Fruit fly (Drosophila melanogaster) whole organism, embryonic: ENCODE measurements around the gene CG12078.

ENCODE experiments used
- Blimp-1 ChIP-seq: fragments of 200-800 bp; sonication (Bioruptor generic); optimal IDR thresholded peaks from 3 replicates; lab custom pipeline; 2018; ENCODE audit warnings: missing biosample characterization, missing genetic modification characterization, mild to moderate bottlenecking, moderate library complexity, missing genetic modification reagents
- Bteb2 ChIP-seq: fragments of 200-800 bp; sonication (Bioruptor generic); optimal IDR thresholded peaks from 2 replicates; lab custom pipeline; 2016; ENCODE audit warnings: missing biosample characterization, missing genetic modification characterization
- CG10267 ChIP-seq: fragments of 200-800 bp; sonication (Bioruptor generic); optimal IDR thresholded peaks from 2 replicates; lab custom pipeline; 2018; ENCODE audit warnings: missing biosample characterization, mild to moderate bottlenecking, missing genetic modification characterization, moderate library complexity
- CG11093 ChIP-seq: fragments of 200-800 bp; sonication (Bioruptor generic); IDR thresholded peaks from 3 replicates; pipeline ENCODE4 v1.3.6; 2022; ENCODE audit warnings: missing biosample characterization, missing genetic modification characterization
- CG1233 ChIP-seq: fragments of 200-800 bp; sonication (Bioruptor generic); optimal IDR thresholded peaks from 4 replicates; lab custom pipeline; 2018; ENCODE audit warnings: missing biosample characterization, mild to moderate bottlenecking, missing genetic modification characterization
- CG15479 ChIP-seq: fragments of 200-800 bp; sonication (Bioruptor generic); optimal IDR thresholded peaks from 3 replicates; lab custom pipeline; 2019; ENCODE audit warnings: missing biosample characterization, mild to moderate bottlenecking, missing genetic modification characterization, moderate library complexity
- CG1603 ChIP-seq: fragments of 200-800 bp; sonication (Bioruptor generic); optimal IDR thresholded peaks from 2 replicates; lab custom pipeline; 2019; ENCODE audit warnings: missing biosample characterization, mild to moderate bottlenecking, missing genetic modification characterization, moderate library complexity
- CG16779 ChIP-seq: fragments of 200-800 bp; sonication (Bioruptor generic); IDR thresholded peaks from 2 replicates; pipeline ENCODE4 v1.3.6; 2022; ENCODE audit warnings: missing biosample characterization, missing genetic modification characterization
- CG17359 ChIP-seq: fragments of 200-800 bp; sonication (Bioruptor generic); optimal IDR thresholded peaks from 3 replicates; lab custom pipeline; 2018; ENCODE audit warnings: missing biosample characterization, mild to moderate bottlenecking, missing genetic modification characterization, moderate library complexity
- CG17361 ChIP-seq: fragments of 200-800 bp; sonication (Bioruptor generic); IDR thresholded peaks from 3 replicates; pipeline ENCODE4 v1.3.6; 2022; ENCODE audit warnings: missing biosample characterization, missing genetic modification characterization
- CG1792 ChIP-seq: fragments of 200-800 bp; sonication (Bioruptor generic); optimal IDR thresholded peaks from 2 replicates; lab custom pipeline; 2016; ENCODE audit warnings: missing biosample characterization, missing genetic modification characterization
- CG30403 ChIP-seq: fragments of 200-800 bp; sonication (Bioruptor generic); optimal IDR thresholded peaks from 3 replicates; lab custom pipeline; 2016; ENCODE audit warnings: missing biosample characterization, missing genetic modification characterization
- CG31365 ChIP-seq: fragments of 200-800 bp; sonication (Bioruptor generic); optimal IDR thresholded peaks from 2 replicates; lab custom pipeline; 2018; ENCODE audit warnings: missing biosample characterization, mild to moderate bottlenecking, missing genetic modification characterization
- CG33213 ChIP-seq: fragments of 200-800 bp; sonication (Bioruptor generic); optimal IDR thresholded peaks from 3 replicates; lab custom pipeline; 2016; ENCODE audit warnings: missing biosample characterization, missing genetic modification characterization
- CG5245 ChIP-seq: fragments of 200-800 bp; sonication (Bioruptor generic); optimal IDR thresholded peaks from 3 replicates; lab custom pipeline; 2016; ENCODE audit warnings: missing biosample characterization, missing genetic modification characterization
- CG8281 ChIP-seq: fragments of 200-800 bp; sonication (Bioruptor generic); optimal IDR thresholded peaks from 2 replicates; lab custom pipeline; 2018; ENCODE audit warnings: missing biosample characterization, mild to moderate bottlenecking, missing genetic modification characterization, moderate library complexity
- CG9727 ChIP-seq: fragments of 200-800 bp; sonication (Bioruptor generic); optimal IDR thresholded peaks from 3 replicates; lab custom pipeline; 2017; ENCODE audit warnings: missing biosample characterization, mild to moderate bottlenecking, missing genetic modification characterization
- CG9932 ChIP-seq: fragments of 200-800 bp; sonication (Bioruptor generic); IDR thresholded peaks from 2 replicates; pipeline ENCODE4 v1.3.6; 2022; ENCODE audit warnings: missing biosample characterization, missing genetic modification characterization
- CHES-1-like ChIP-seq: fragments of 200-800 bp; sonication (Bioruptor generic); optimal IDR thresholded peaks from 2 replicates; lab custom pipeline; 2016; ENCODE audit warnings: missing biosample characterization, missing genetic modification characterization
- CoRest ChIP-seq: fragments of 200-800 bp; sonication (Bioruptor generic); optimal IDR thresholded peaks from 3 replicates; lab custom pipeline; 2018; ENCODE audit warnings: missing biosample characterization, mild to moderate bottlenecking, missing genetic modification characterization, moderate library complexity
- Doc3 ChIP-seq: fragments of 200-800 bp; sonication (Bioruptor generic); IDR thresholded peaks from 3 replicates; pipeline ENCODE4 v1.3.6; 2022; ENCODE audit warnings: missing biosample characterization, missing genetic modification characterization; ENCODE audit not compliant: partially characterized antibody
- Fer3 ChIP-seq: fragments of 200-800 bp; sonication (Bioruptor generic); optimal IDR thresholded peaks from 2 replicates; lab custom pipeline; 2018; ENCODE audit warnings: missing biosample characterization, mild to moderate bottlenecking, missing genetic modification characterization, moderate library complexity
- HHEX ChIP-seq: fragments of 200-800 bp; sonication (Bioruptor generic); optimal IDR thresholded peaks from 3 replicates; lab custom pipeline; 2017; ENCODE audit warnings: missing biosample characterization, mild to moderate bottlenecking, missing genetic modification characterization, missing genetic modification reagents
- HmgZ ChIP-seq: fragments of 200-800 bp; sonication (Bioruptor generic); optimal IDR thresholded peaks from 2 replicates; lab custom pipeline; 2018; ENCODE audit warnings: missing biosample characterization, mild to moderate bottlenecking, missing genetic modification characterization
- Hr39 ChIP-seq: fragments of >200 bp; optimal IDR thresholded peaks from 2 replicates; lab custom pipeline; 2017
- Lhr ChIP-seq: fragments of 200-800 bp; sonication (Bioruptor generic); optimal IDR thresholded peaks from 3 replicates; lab custom pipeline; 2017; ENCODE audit warnings: mild to moderate bottlenecking, missing biosample characterization, missing genetic modification reagents, missing genetic modification characterization
- PHDP ChIP-seq: fragments of 200-800 bp; sonication (Bioruptor generic); optimal IDR thresholded peaks from 3 replicates; lab custom pipeline; 2018; ENCODE audit warnings: missing biosample characterization, mild to moderate bottlenecking, missing genetic modification characterization, moderate library complexity
- Six4 ChIP-seq: fragments of 200-800 bp; sonication (Bioruptor generic); optimal IDR thresholded peaks from 2 replicates; lab custom pipeline; 2016; ENCODE audit warnings: missing biosample characterization, missing genetic modification characterization
- Sox100B ChIP-seq: fragments of 200-800 bp; sonication (Bioruptor generic); optimal IDR thresholded peaks from 3 replicates; lab custom pipeline; 2018; ENCODE audit warnings: missing biosample characterization, mild to moderate bottlenecking, missing genetic modification characterization
- Sox102F ChIP-seq: fragments of 200-800 bp; sonication (Bioruptor generic); optimal IDR thresholded peaks from 2 replicates; lab custom pipeline; 2018; ENCODE audit warnings: missing biosample characterization, mild to moderate bottlenecking, missing genetic modification characterization, moderate library complexity
- Ssrp ChIP-seq: fragments of 200-800 bp; sonication (Bioruptor generic); optimal IDR thresholded peaks from 2 replicates; lab custom pipeline; 2018; ENCODE audit warnings: missing biosample characterization, mild to moderate bottlenecking, missing genetic modification characterization, moderate library complexity
- YL-1 ChIP-seq: fragments of 200-800 bp; sonication (Bioruptor generic); optimal IDR thresholded peaks from 3 replicates; lab custom pipeline; 2017; ENCODE audit warnings: missing biosample characterization, mild to moderate bottlenecking, missing genetic modification characterization
- al ChIP-seq: fragments of 200-800 bp; sonication (Bioruptor generic); IDR thresholded peaks from 2 replicates; pipeline ENCODE4 v1.3.6; 2022; ENCODE audit warnings: missing biosample characterization, missing genetic modification characterization
- ara ChIP-seq: fragments of 200-800 bp; sonication (Bioruptor generic); IDR thresholded peaks from 2 replicates; pipeline ENCODE4 v1.3.6; 2022; ENCODE audit warnings: missing biosample characterization, missing genetic modification characterization
- bab2 ChIP-seq: fragments of 200-800 bp; sonication (Bioruptor generic); optimal IDR thresholded peaks from 2 replicates; lab custom pipeline; 2016; ENCODE audit warnings: missing biosample characterization, missing genetic modification characterization
- cato ChIP-seq: fragments of 200-800 bp; sonication (Bioruptor generic); optimal IDR thresholded peaks from 2 replicates; lab custom pipeline; 2016; ENCODE audit warnings: missing biosample characterization, missing genetic modification characterization, borderline replicate concordance
- chm ChIP-seq: fragments of 200-800 bp; sonication (Bioruptor generic); IDR thresholded peaks from 2 replicates; pipeline ENCODE4 v1.3.6; 2022; ENCODE audit warnings: missing biosample characterization, missing genetic modification characterization
- corto ChIP-seq: fragments of 200-800 bp; sonication (Bioruptor generic); optimal IDR thresholded peaks from 2 replicates; lab custom pipeline; 2016; ENCODE audit warnings: missing biosample characterization, mild to moderate bottlenecking, missing genetic modification characterization, moderate library complexity
- dan ChIP-seq: fragments of 200-800 bp; sonication (Bioruptor generic); IDR thresholded peaks from 2 replicates; pipeline ENCODE4 v1.3.6; 2022; ENCODE audit warnings: missing biosample characterization, missing genetic modification characterization
- eve ChIP-seq, 2 experiments: fragments of >200 bp; optimal IDR thresholded peaks; 2 replicates each; lab custom pipeline; 2017; ENCODE audit warnings: missing biosample characterization in 2 of 2, missing genetic modification characterization in 2 of 2
- ewg ChIP-seq: fragments of 200-800 bp; sonication (Bioruptor generic); optimal IDR thresholded peaks from 3 replicates; lab custom pipeline; 2017; ENCODE audit warnings: mild to moderate bottlenecking, missing biosample characterization, missing genetic modification reagents, missing genetic modification characterization
- gcm ChIP-seq: fragments of 200-800 bp; sonication (Bioruptor generic); optimal IDR thresholded peaks from 2 replicates; lab custom pipeline; 2019; ENCODE audit warnings: missing biosample characterization, mild to moderate bottlenecking, missing genetic modification characterization, moderate library complexity
- gem ChIP-seq: fragments of 200-800 bp; sonication (Bioruptor generic); optimal IDR thresholded peaks from 2 replicates; lab custom pipeline; 2019; ENCODE audit warnings: missing biosample characterization, mild to moderate bottlenecking, missing genetic modification characterization, moderate library complexity
- lov ChIP-seq, 2 experiments: fragments of 200-800 bp in 1 of 2; fragments of >200 bp in 1 of 2; sonication (Bioruptor generic) in 1 of 2; IDR thresholded peaks in 1 of 2; optimal IDR thresholded peaks in 1 of 2; 2 replicates in 1 of 2; 3 replicates in 1 of 2; pipeline versions ENCODE4 v1.3.6 to Lab custom; 2017 to 2022; ENCODE audit warnings: missing biosample characterization in 1 of 2, missing genetic modification characterization in 1 of 2
- maf-S ChIP-seq: fragments of 200-800 bp; sonication (Bioruptor generic); optimal IDR thresholded peaks from 2 replicates; lab custom pipeline; 2016; ENCODE audit warnings: missing biosample characterization, missing genetic modification characterization
- repo ChIP-seq: fragments of 200-800 bp; sonication (Bioruptor generic); optimal IDR thresholded peaks from 2 replicates; lab custom pipeline; 2016; ENCODE audit warnings: missing biosample characterization, missing genetic modification characterization
- sens-2 ChIP-seq: fragments of 200-800 bp; sonication (Bioruptor generic); IDR thresholded peaks from 2 replicates; pipeline ENCODE4 v1.3.6; 2022; ENCODE audit warnings: missing biosample characterization, missing genetic modification characterization
- twi ChIP-seq: fragments of 200-800 bp; optimal IDR thresholded peaks from 2 replicates; lab custom pipeline; 2019; ENCODE audit warnings: missing biosample characterization, mild to moderate bottlenecking, missing genetic modification characterization, moderate library complexity
- zf30C ChIP-seq: fragments of 200-800 bp; sonication (Bioruptor generic); optimal IDR thresholded peaks from 3 replicates; lab custom pipeline; 2018; ENCODE audit warnings: missing biosample characterization, mild to moderate bottlenecking, missing genetic modification characterization

CG12078 gene

DNA sequence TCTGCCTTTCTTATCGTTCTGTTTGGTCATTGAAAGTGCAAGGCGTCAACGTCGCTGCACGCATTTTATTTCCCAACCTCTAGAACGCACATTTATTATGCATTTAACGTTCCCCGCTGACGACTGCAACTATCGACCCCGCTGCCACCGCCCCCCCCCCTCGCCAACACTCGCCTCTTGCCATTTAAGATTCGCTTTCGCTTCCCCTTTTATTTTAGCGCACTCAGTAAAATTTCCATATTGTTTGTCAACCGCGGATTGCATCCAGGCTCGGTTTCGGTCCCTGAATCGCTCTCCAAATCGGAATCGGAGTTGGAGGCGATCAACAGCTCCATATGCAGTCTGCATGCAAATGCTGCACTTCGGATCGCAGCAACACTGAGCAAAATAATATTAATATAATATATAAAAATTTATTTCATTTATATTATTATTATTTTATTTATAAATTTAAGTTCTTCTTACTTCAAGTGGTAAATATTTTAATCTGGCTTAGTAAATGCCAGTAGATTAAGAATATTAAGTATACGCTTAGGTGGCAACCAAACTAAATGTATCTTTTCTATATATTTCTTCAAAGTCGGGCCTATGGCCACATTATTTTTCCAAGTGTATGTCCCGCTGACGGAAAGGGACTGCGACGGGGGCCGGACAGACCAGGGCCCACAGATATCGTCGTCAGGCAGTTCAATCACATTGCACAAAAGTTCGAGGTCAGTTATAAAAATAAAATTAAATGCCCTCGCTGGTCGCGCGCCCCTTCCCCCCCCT lies 3.3 kb downstream of the CG12078 start (continued):
- TF ChIP-seq Ssrp (tag; lab: Kevin White, UChicago), result peak; percentile 56
- no peak for TF ChIP-seq Hr39
- TF ChIP-seq bab2 (GFP tag; lab: Kevin White, UChicago), result no peak
- no peak for TF ChIP-seq CHES-1-like
- TF ChIP-seq Blimp-1 (GFP tag; lab: Kevin White, UChicago), result peak; percentile 15
- TF ChIP-seq CG5245 (GFP tag; lab: Kevin White, UChicago), result no peak
- TF ChIP-seq PHDP (tag; lab: Kevin White, UChicago), result peak; percentile 27
- TF ChIP-seq al (GFP tag; lab: Robert Waterston, UW), result no peak
- no peak for TF ChIP-seq Doc3 (GFP tag; lab: Robert Waterston, UW)
- TF ChIP-seq CG9932 (GFP tag; lab: Robert Waterston, UW), result no peak
- peak; percentile 63 for TF ChIP-seq gem
- TF ChIP-seq chm (GFP tag; lab: Robert Waterston, UW), result no peak
- TF ChIP-seq CG8281 (tag; lab: Kevin White, UChicago), result no peak
- TF ChIP-seq CG1792 (GFP tag; lab: Kevin White, UChicago), result no peak
- no peak for TF ChIP-seq zf30C
- TF ChIP-seq Six4, result no peak
- no peak for TF ChIP-seq repo
- no peak for TF ChIP-seq CG30403 (GFP tag; lab: Kevin White, UChicago)
- peak; percentile 90 for TF ChIP-seq corto (GFP tag; lab: Kevin White, UChicago)
- no peak for TF ChIP-seq lov (optimal IDR thresholded peaks at IDR 0.05; lab: Kevin White, UChicago)
- TF ChIP-seq lov (GFP tag; IDR thresholded peaks at IDR 0.05; lab: Robert Waterston, UW), result no peak
- peak; percentile 8 for TF ChIP-seq twi (tag; lab: Kevin White, UChicago)
- no peak for TF ChIP-seq gcm (GFP tag; lab: Kevin White, UChicago)
- no peak for TF ChIP-seq CG1233 (GFP tag; lab: Kevin White, UChicago)
- TF ChIP-seq CG33213 (GFP tag; lab: Kevin White, UChicago), result no peak
- TF ChIP-seq Lhr (GFP tag; lab: Kevin White, UChicago), result no peak
- no peak for TF ChIP-seq CG11093 (GFP tag; lab: Robert Waterston, UW)
- no peak for TF ChIP-seq dan (GFP tag; lab: Robert Waterston, UW)
- TF ChIP-seq cato (GFP tag; lab: Kevin White, UChicago), result no peak
- no peak for TF ChIP-seq ara (GFP tag; lab: Robert Waterston, UW)
- TF ChIP-seq eve (GFP tag; optimal IDR thresholded peaks at IDR 0.05; lab: Kevin White, UChicago), result no peak
- TF ChIP-seq maf-S, result no peak
- no peak for TF ChIP-seq CG15479 (GFP tag; lab: Kevin White, UChicago)
- TF ChIP-seq CG17361 (GFP tag; lab: Robert Waterston, UW), result 0 out of 3 replicates have a peak, but pooled peaks have one; percentile 32
- peak; percentile 28 for TF ChIP-seq Sox100B
- no peak for TF ChIP-seq sens-2 (GFP tag; lab: Robert Waterston, UW)
- no peak for TF ChIP-seq HmgZ (tag; lab: Kevin White, UChicago)
- TF ChIP-seq YL-1 (GFP tag; lab: Kevin White, UChicago), result no peak
- TF ChIP-seq CG17359 (tag; lab: Kevin White, UChicago), result peak; percentile 53
- no peak for TF ChIP-seq CG16779
- TF ChIP-seq CG1603, result peak; percentile 2
- no peak for TF ChIP-seq HHEX (GFP tag; lab: Kevin White, UChicago)
- TF ChIP-seq CG9727 (GFP tag; lab: Kevin White, UChicago), result no peak
- peak; percentile 70 for TF ChIP-seq Sox102F
- no peak for TF ChIP-seq ewg
- TF ChIP-seq CG10267 (tag; lab: Kevin White, UChicago), result peak; percentile 5
- no peak for TF ChIP-seq Bteb2
- TF ChIP-seq CG31365, result no peak
- TF ChIP-seq Fer3, result no peak
- peak; percentile 50 for TF ChIP-seq CoRest (tag; lab: Kevin White, UChicago)
